Fruit fly (Drosophila melanogaster): ENCODE measurements around the gene CG13992.

DNA sequence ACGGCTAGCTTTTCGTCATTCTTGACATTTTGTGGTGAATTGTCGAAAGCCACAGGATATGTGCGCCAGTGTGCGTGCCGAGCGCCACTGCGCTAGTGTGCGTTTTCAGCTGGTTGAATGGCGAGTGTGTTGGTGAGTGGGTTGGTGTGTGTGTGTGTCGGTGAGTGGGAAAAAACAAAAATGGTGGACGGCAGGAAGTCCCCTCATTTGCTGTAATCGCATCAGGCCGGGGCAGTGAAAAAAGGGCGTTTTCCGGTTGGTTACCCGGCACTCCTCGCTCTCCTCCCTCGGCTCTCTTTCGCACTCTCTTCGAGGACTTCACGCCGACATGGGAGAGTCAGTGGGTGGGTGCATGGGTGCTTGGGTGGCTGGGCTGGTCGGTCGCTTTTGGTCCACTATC lies 42.4 kb downstream of the CG13992 start:
- TF ChIP-seq CG7101 (tag; optimal IDR thresholded peaks at IDR 0.05) (no peak), CG1620 (GFP tag; optimal IDR thresholded peaks at IDR 0.05) (no peak), CG5204 (GFP tag; optimal IDR thresholded peaks at IDR 0.05) (no peak), kay (GFP tag; ENCODE audit: borderline replicate concordance) (no peak), Mnt (GFP tag; optimal IDR thresholded peaks at IDR 0.05) (no peak)

Data from whole organism, adult.